Fruit fly (Drosophila melanogaster): ENCODE data around the gene CG44532.
A peak's percentile ranks its signal among the peaks of the same experiment; 100 is the strongest.

The CG44532 gene

DNA sequence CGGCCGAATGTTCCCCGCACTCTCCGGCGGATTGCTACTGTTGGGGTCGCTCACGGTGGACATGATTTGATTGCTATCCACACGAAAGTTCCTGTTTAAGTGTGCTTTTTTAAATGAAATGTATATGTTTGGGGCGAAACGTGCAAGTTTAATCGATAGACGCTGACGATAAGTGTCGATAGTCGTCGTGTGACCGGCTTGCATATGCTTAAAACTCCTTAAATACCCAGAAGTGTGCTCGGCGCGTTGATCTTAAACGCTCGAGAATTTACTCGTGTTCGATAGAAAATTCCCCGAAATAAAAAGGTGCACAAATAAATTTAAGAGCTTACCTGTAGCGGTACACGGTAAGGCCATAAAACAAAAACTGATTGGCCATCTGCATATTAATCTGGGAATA, at the start of gene CG44532, which contains the start of gene Zpr1 (continued):
- TF ChIP-seq CG15073 (GFP tag; optimal IDR thresholded peaks at IDR 0.05), result no peak
- no peak for TF ChIP-seq zf30C (GFP tag; optimal IDR thresholded peaks at IDR 0.05)
- TF ChIP-seq unc-4 (GFP tag; IDR thresholded peaks at IDR 0.05; ENCODE audit: partially characterized antibody), result peak; percentile 69
- 0 out of 3 replicates have a peak, but pooled peaks have one; percentile 17 for TF ChIP-seq hb (GFP tag; IDR thresholded peaks at IDR 0.05; ENCODE audit: partially characterized antibody)
- peak; percentile 69 for TF ChIP-seq CG16813 (GFP tag; IDR thresholded peaks at IDR 0.05; ENCODE audit: partially characterized antibody)
- peak; percentile 65 for TF ChIP-seq Scr (GFP tag; IDR thresholded peaks at IDR 0.05; ENCODE audit: partially characterized antibody)
- peak; percentile 71 for TF ChIP-seq CG6791 (GFP tag; IDR thresholded peaks at IDR 0.05; ENCODE audit: partially characterized antibody)
- TF ChIP-seq nau (GFP tag; optimal IDR thresholded peaks at IDR 0.05), result no peak
- TF ChIP-seq row (GFP tag; IDR thresholded peaks at IDR 0.05), result peak; percentile 32; the same call in 1 of the 3 replicates
- TF ChIP-seq BEAF-32 (GFP tag; optimal IDR thresholded peaks at IDR 0.05), result peak; percentile 73
- peak; percentile 33 for TF ChIP-seq MESR4 (GFP tag; optimal IDR thresholded peaks at IDR 0.05)
- TF ChIP-seq pzg (GFP tag; optimal IDR thresholded peaks at IDR 0.05), result peak; percentile 58
- no peak for TF ChIP-seq CG4730 (GFP tag; IDR thresholded peaks at IDR 0.05)
- TF ChIP-seq CG4617 (GFP tag; optimal IDR thresholded peaks at IDR 0.05; ENCODE audit: borderline replicate concordance), result peak; percentile 21
- peak; percentile 60 for TF ChIP-seq Dp (GFP tag; optimal IDR thresholded peaks at IDR 0.05)
- TF ChIP-seq E2f2 (GFP tag; IDR thresholded peaks at IDR 0.05), result peak; percentile 73
- TF ChIP-seq Sry-δ (GFP tag; optimal IDR thresholded peaks at IDR 0.05), result peak; percentile 67

DNA sequence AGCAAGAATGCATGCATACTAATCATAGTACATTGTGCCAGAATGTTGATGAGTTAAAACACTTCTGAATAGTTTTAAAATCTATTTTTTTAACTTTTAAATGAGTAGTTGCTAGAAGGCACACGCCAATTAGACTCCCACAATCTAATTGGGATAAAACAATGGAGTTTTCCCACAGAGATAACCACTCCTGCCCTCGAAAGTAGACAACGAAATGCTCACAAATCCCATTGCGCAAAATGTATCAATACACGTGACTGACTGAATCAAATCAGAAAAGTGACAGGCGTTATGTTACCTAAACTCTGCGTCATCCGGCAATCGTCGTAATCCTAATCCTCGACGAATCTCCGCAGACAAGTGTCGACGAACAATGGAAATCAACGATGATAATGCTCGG, 44.1 kb upstream of the CG44532 start:
- no peak for TF ChIP-seq CG6254 (GFP tag; optimal IDR thresholded peaks at IDR 0.05)
- peak; percentile 61 for TF ChIP-seq sens (GFP tag)
- 0 out of 3 replicates have a peak, but pooled peaks have one; percentile 2 for TF ChIP-seq row (GFP tag; IDR thresholded peaks at IDR 0.05)
- no peak for TF ChIP-seq CG2120 (GFP tag; optimal IDR thresholded peaks at IDR 0.05)
- TF ChIP-seq CG13894 (tag; optimal IDR thresholded peaks at IDR 0.05), result peak; percentile 50
- peak; percentile 49 to 96 for TF ChIP-seq insv (GFP tag; optimal IDR thresholded peaks at IDR 0.05)
- TF ChIP-seq eve (GFP tag; optimal IDR thresholded peaks at IDR 0.05), result no peak
- TF ChIP-seq Elba2 (GFP tag; optimal IDR thresholded peaks at IDR 0.05), result peak; percentile 30
- no peak for TF ChIP-seq kay (GFP tag; optimal IDR thresholded peaks at IDR 0.05)
- TF ChIP-seq CG15011 (GFP tag; optimal IDR thresholded peaks at IDR 0.05), result no peak
- TF ChIP-seq zen (tag; optimal IDR thresholded peaks at IDR 0.05), result peak; percentile 4

DNA sequence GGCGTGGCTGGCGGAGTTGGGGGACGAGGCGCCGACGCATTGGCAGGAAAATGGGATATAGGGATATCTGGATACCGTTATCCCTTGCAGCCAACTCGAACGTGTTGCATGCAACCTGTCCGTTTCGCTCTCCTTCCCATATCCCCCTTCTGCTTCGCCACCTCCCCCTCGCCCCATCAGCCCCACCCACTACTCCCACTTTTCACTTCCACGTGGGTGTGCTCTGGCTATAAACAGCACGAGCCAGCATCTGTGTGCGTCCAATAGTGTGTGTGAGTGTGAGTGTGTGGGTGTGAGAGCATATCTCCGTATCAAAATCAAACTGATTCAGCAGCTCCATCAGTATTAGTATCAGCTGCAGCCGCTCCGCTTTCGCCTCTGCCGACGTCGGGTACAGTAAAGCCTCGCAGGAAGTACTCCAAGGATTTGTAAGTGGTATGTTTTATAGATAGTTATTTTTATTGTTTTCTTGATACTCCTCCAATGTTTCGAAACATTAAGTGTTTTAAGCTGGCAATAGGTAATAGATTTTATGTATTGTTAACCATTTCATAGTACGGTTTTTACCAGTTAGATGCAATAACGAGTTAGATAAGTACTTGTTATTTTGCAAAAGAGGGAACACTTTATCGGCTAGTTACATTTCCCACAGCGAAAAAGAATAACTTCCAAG, 42.8 kb upstream of the CG44532 start:
- TF ChIP-seq phol (tag; optimal IDR thresholded peaks at IDR 0.05), result peak; percentile 70
- no peak for TF ChIP-seq CG17802 (tag; optimal IDR thresholded peaks at IDR 0.05)
- TF ChIP-seq sens (GFP tag), result peak; percentile 90
- TF ChIP-seq CG12219 (GFP tag; optimal IDR thresholded peaks at IDR 0.05), result peak; percentile 17
- peak; percentile 59 for TF ChIP-seq Fer1 (GFP tag; optimal IDR thresholded peaks at IDR 0.05)
- TF ChIP-seq so (GFP tag; IDR thresholded peaks at IDR 0.05), result peak; percentile 32; the same call in 1 of the 3 replicates
- peak; percentile 13 for TF ChIP-seq CG2712 (tag; optimal IDR thresholded peaks at IDR 0.05)
- no peak for TF ChIP-seq klu (GFP tag; IDR thresholded peaks at IDR 0.05)
- TF ChIP-seq cg (GFP tag; optimal IDR thresholded peaks at IDR 0.05), result peak; percentile 59
- peak; percentile 68 for TF ChIP-seq nmo (GFP tag; optimal IDR thresholded peaks at IDR 0.05)
- TF ChIP-seq CG15514 (GFP tag; optimal IDR thresholded peaks at IDR 0.05), result peak; percentile 37
- no peak for TF ChIP-seq CG17568 (GFP tag; optimal IDR thresholded peaks at IDR 0.05)
- no peak for TF ChIP-seq hkb (optimal IDR thresholded peaks at IDR 0.05)
- peak; percentile 64 for TF ChIP-seq hkb (GFP tag; IDR thresholded peaks at IDR 0.05)
- TF ChIP-seq CG34422 (GFP tag; IDR thresholded peaks at IDR 0.05), result no peak
- peak; percentile 18 to 64 for TF ChIP-seq bsh (GFP tag; optimal IDR thresholded peaks at IDR 0.05)
- no peak for TF ChIP-seq exex (tag; optimal IDR thresholded peaks at IDR 0.05)
- TF ChIP-seq D19B (GFP tag; optimal IDR thresholded peaks at IDR 0.05), result peak; percentile 20
- no peak for TF ChIP-seq gcm (GFP tag; optimal IDR thresholded peaks at IDR 0.05)
- TF ChIP-seq corto (GFP tag; optimal IDR thresholded peaks at IDR 0.05), result no peak
- no peak for TF ChIP-seq stc (GFP tag; IDR thresholded peaks at IDR 0.05)
